Worm (Caenorhabditis elegans) whole organism, L4 larva: ENCODE data around the gene B0365.9.

Experiments used
- F10B5.3 ChIP-seq: sonication (generic microtip); optimal IDR thresholded peaks from 2 replicates; lab custom pipeline; 2016; ENCODE audit warnings: mild to moderate bottlenecking, missing genetic modification characterization, missing compliant biosample characterization
- F49E8.2 ChIP-seq: sonication (generic microtip); optimal IDR thresholded peaks from 2 replicates; lab custom pipeline; 2016; ENCODE audit warnings: missing compliant biosample characterization, mild to moderate bottlenecking, missing genetic modification characterization, borderline replicate concordance
- Y48G9A.11 ChIP-seq: fragments of 200-800 bp; sonication (Bioruptor generic); IDR thresholded peaks from 2 replicates; pipeline ENCODE4 v1.3.6; 2022; ENCODE audit warnings: missing genetic modification reagents, missing genetic modification characterization, missing compliant biosample characterization
- aha-1 ChIP-seq: fragments of 150-350 bp; peaks from one replicate; lab custom pipeline; 2014; ENCODE audit warnings: missing biosample characterization, missing genetic modification characterization
- ama-1 ChIP-seq: fragments of 150-350 bp; optimal IDR thresholded peaks from 2 replicates; lab custom pipeline; 2014; ENCODE audit warnings: inconsistent platforms, mixed read lengths
- ceh-20 ChIP-seq: fragments of 200-800 bp; sonication (Bioruptor generic); IDR thresholded peaks from 2 replicates; pipeline ENCODE4 v1.3.6; 2022; ENCODE audit warnings: missing genetic modification reagents, missing genetic modification characterization, missing compliant biosample characterization
- ceh-82 ChIP-seq: sonication (generic microtip); optimal IDR thresholded peaks from 2 replicates; lab custom pipeline; 2017; ENCODE audit warnings: missing biosample characterization, missing genetic modification characterization
- daf-19 ChIP-seq: fragments of 200-800 bp; sonication (Bioruptor generic); conservative IDR thresholded peaks from 2 replicates; pipeline ENCODE4 v1.3.6; 2022; ENCODE audit warnings: missing genetic modification characterization, missing compliant biosample characterization
- dmd-6 ChIP-seq: fragments of 200-800 bp; sonication (Bioruptor generic); IDR thresholded peaks from 2 replicates; pipeline ENCODE4 v1.3.6; 2022; ENCODE audit warnings: missing genetic modification reagents, missing genetic modification characterization, missing compliant biosample characterization
- duxl-1 ChIP-seq: sonication (generic microtip); optimal IDR thresholded peaks from 2 replicates; lab custom pipeline; 2016; ENCODE audit warnings: mild to moderate bottlenecking, missing genetic modification characterization, moderate library complexity, missing compliant biosample characterization; ENCODE audit not compliant: poor library complexity
- dve-1 ChIP-seq: sonication (generic microtip); optimal IDR thresholded peaks from 2 replicates; lab custom pipeline; 2017; ENCODE audit warnings: antibody characterized with exemption, mild to moderate bottlenecking, missing genetic modification characterization, missing compliant biosample characterization; ENCODE audit not compliant: insufficient read depth
- fos-1 ChIP-seq: fragments of 150-350 bp; optimal IDR thresholded peaks from 2 replicates; lab custom pipeline; 2014; ENCODE audit warnings: missing biosample characterization, missing genetic modification characterization
- gei-8 ChIP-seq: fragments of 200-800 bp; sonication (Bioruptor generic); optimal IDR thresholded peaks from 2 replicates; lab custom pipeline; 2018; ENCODE audit warnings: mild to moderate bottlenecking, missing genetic modification characterization, missing compliant biosample characterization
- hif-1 ChIP-seq, 2 experiments: sonication (generic microtip); optimal IDR thresholded peaks; 2 replicates each; lab custom pipeline; 2016 to 2017; ENCODE audit warnings: missing compliant biosample characterization in 2 of 2, missing genetic modification characterization in 2 of 2, missing genetic modification reagents in 2 of 2, missing genotype in 2 of 2, mild to moderate bottlenecking in 1 of 2
- jun-1 ChIP-seq: fragments of 150-350 bp; optimal IDR thresholded peaks from 2 replicates; lab custom pipeline; 2014; ENCODE audit warnings: missing biosample characterization, missing genetic modification reagents, missing genetic modification characterization
- lim-7 ChIP-seq: fragments of 200-800 bp; sonication (Bioruptor generic); IDR thresholded peaks from 2 replicates; pipeline ENCODE4 v1.3.6; 2022; ENCODE audit warnings: missing genetic modification characterization, missing compliant biosample characterization
- lin-15B ChIP-seq: fragments of 150-350 bp; sonication (generic microtip); optimal IDR thresholded peaks from 3 replicates; lab custom pipeline; 2014; ENCODE audit warnings: missing biosample characterization, missing genetic modification characterization
- lin-29 ChIP-seq: fragments of 200-800 bp; sonication (Bioruptor generic); IDR thresholded peaks from 2 replicates; pipeline ENCODE4 v1.3.6; 2022; ENCODE audit warnings: missing genetic modification reagents, missing genetic modification characterization, missing compliant biosample characterization
- mdl-1 ChIP-seq, 2 experiments: fragments of 150-350 bp in 1 of 2; sonication (generic microtip) in 1 of 2; optimal IDR thresholded peaks; 2 replicates each; lab custom pipeline; 2014 to 2017; ENCODE audit warnings: missing biosample characterization in 2 of 2, missing genetic modification characterization in 2 of 2
- mdt-29 ChIP-seq: fragments of 200-800 bp; sonication (Bioruptor generic); IDR thresholded peaks from 2 replicates; pipeline ENCODE4 v1.3.6; 2022; ENCODE audit warnings: missing genetic modification reagents, missing genetic modification characterization, missing compliant biosample characterization
- mxl-2 ChIP-seq: fragments of 200-800 bp; sonication (Bioruptor generic); conservative IDR thresholded peaks from 2 replicates; pipeline ENCODE4 v1.3.6; 2022; ENCODE audit warnings: missing genetic modification reagents, missing genetic modification characterization, missing compliant biosample characterization
- nhr-102 ChIP-seq: sonication (generic microtip); optimal IDR thresholded peaks from 2 replicates; lab custom pipeline; 2016; ENCODE audit warnings: mild to moderate bottlenecking, missing genetic modification characterization, moderate library complexity, missing compliant biosample characterization
- nhr-28 ChIP-seq: fragments of 150-350 bp; optimal IDR thresholded peaks from 2 replicates; lab custom pipeline; 2014; ENCODE audit warnings: missing biosample characterization, missing genetic modification characterization
- sdz-12 ChIP-seq: fragments of 200-800 bp; sonication (Bioruptor generic); optimal IDR thresholded peaks from 2 replicates; lab custom pipeline; 2018; ENCODE audit warnings: mild to moderate bottlenecking, missing genetic modification characterization, missing compliant biosample characterization
- snpc-1.2 ChIP-seq: fragments of 200-800 bp; sonication (Bioruptor generic); IDR thresholded peaks from 2 replicates; pipeline ENCODE4 v1.3.6; 2022; ENCODE audit warnings: missing genetic modification reagents, missing genetic modification characterization, missing compliant biosample characterization
- unc-130 ChIP-seq: sonication (generic microtip); optimal IDR thresholded peaks from 2 replicates; lab custom pipeline; 2016; ENCODE audit warnings: missing genetic modification reagents, missing genetic modification characterization, missing compliant biosample characterization
- unc-62 ChIP-seq, 3 experiments: fragments of 150-350 bp in 1 of 3; sonication (generic microtip); optimal IDR thresholded peaks in 2 of 3; peaks in 1 of 3; 1 replicate in 1 of 3; 2 replicates in 2 of 3; lab custom pipeline; 2014 to 2017; ENCODE audit warnings: missing biosample characterization in 3 of 3, missing genetic modification characterization in 3 of 3, missing genetic modification reagents in 3 of 3, missing genotype in 1 of 3
- ztf-11 ChIP-seq: fragments of 150-350 bp; optimal IDR thresholded peaks from 2 replicates; lab custom pipeline; 2014; ENCODE audit warnings: missing biosample characterization, missing genetic modification characterization

B0365.9 gene

ce11 chrV:13120097-13120496, 13.3 kb downstream of the B0365.9 start, which contains the start of gene max-1:
Gene max-1 (minus strand): TSS chrV:13120220.
- TF ChIP-seq ztf-11 (tag; lab: Kevin White, UChicago) (no peak), mdt-29 (GFP tag; lab: Robert Waterston, UW) (no peak), aha-1 (tag; lab: Kevin White, UChicago) (peak; percentile 21)

ce11 chrV:13116114-13116603, 17.2 kb downstream of the B0365.9 start, which contains the start of gene acly-2:
Gene acly-2 (plus strand): TSS chrV:13116488.
- peak; percentile 42 for TF ChIP-seq nhr-28
- TF ChIP-seq F10B5.3 (tag; lab: Kevin White, UChicago) = no peak
- no peak for TF ChIP-seq unc-130 (GFP tag; lab: Kevin White, UChicago)
- TF ChIP-seq dve-1 (tag; lab: Kevin White, UChicago) = no peak

- no peak for TF ChIP-seq Y48G9A.11 (GFP tag; lab: Robert Waterston, UW)
- TF ChIP-seq mxl-2 (GFP tag; lab: Robert Waterston, UW) = no peak
- peak in 1 of 2 experiments; percentile 65 for TF ChIP-seq unc-62 (GFP tag; optimal IDR thresholded peaks at IDR 0.05 in 1 of 2; lab: Kevin White, UChicago)
- no peak for TF ChIP-seq unc-62 (tag; optimal IDR thresholded peaks at IDR 0.05; lab: Kevin White, UChicago)
- no peak for TF ChIP-seq lin-29
Measured at ce11 chrV:13114552-13115237, 18.7 kb downstream of the B0365.9 start.

- peak in 1 of 2 experiments; percentile 91 for TF ChIP-seq unc-62 (GFP tag; optimal IDR thresholded peaks at IDR 0.05 in 1 of 2; lab: Kevin White, UChicago)
- TF ChIP-seq unc-62 (tag; optimal IDR thresholded peaks at IDR 0.05; lab: Kevin White, UChicago) = no peak
- TF ChIP-seq F49E8.2 (tag; lab: Kevin White, UChicago) = no peak
Measured at ce11 chrV:13112937-13113497, 20.3 kb downstream of the B0365.9 start.

- TF ChIP-seq snpc-1.2 (GFP tag; lab: Robert Waterston, UW) (no peak), dmd-6 (GFP tag; lab: Robert Waterston, UW) (no peak), aha-1 (tag; lab: Kevin White, UChicago) (peak; percentile 97), ceh-20 (GFP tag; lab: Robert Waterston, UW) (0 out of 2 replicates have a peak, but pooled peaks have one; percentile 23), mdl-1 (tag; optimal IDR thresholded peaks at IDR 0.05; lab: Kevin White, UChicago) (no peak), fos-1 (no peak)
Measured at ce11 chrV:13111599-13112191, 21.7 kb downstream of the B0365.9 start.

ce11 chrV:13105840-13106429, 27.4 kb downstream of the B0365.9 start:
- TF ChIP-seq daf-19 (GFP tag; lab: Robert Waterston, UW) = no peak
- TF ChIP-seq jun-1 (tag; lab: Kevin White, UChicago) = no peak
- TF ChIP-seq lin-15B (tag; lab: Kevin White, UChicago) = no peak
- no peak for TF ChIP-seq nhr-102
- TF ChIP-seq lim-7 (GFP tag; lab: Robert Waterston, UW) = no peak
- TF ChIP-seq Y48G9A.11 (GFP tag; lab: Robert Waterston, UW) = no peak
- TF ChIP-seq unc-62 (GFP tag; optimal IDR thresholded peaks at IDR 0.05 in 1 of 2; lab: Kevin White, UChicago) = peak in 1 of 2 experiments; percentile 84
- no peak for TF ChIP-seq unc-62 (tag; optimal IDR thresholded peaks at IDR 0.05; lab: Kevin White, UChicago)
- no peak for TF ChIP-seq unc-130 (GFP tag; lab: Kevin White, UChicago)
- no peak for TF ChIP-seq duxl-1 (tag; lab: Kevin White, UChicago)
- no peak for TF ChIP-seq ceh-82 (tag; lab: Kevin White, UChicago)
- TF ChIP-seq gei-8 = no peak
- no peak for TF ChIP-seq ama-1
- no peak for TF ChIP-seq sdz-12 (GFP tag; lab: Kevin White, UChicago)
- TF ChIP-seq dmd-6 (GFP tag; lab: Robert Waterston, UW) = peak; percentile 15; the same call in 1 of the 2 replicates
- no peak for TF ChIP-seq hif-1 (tag; optimal IDR thresholded peaks at IDR 0.05; lab: Kevin White, UChicago)
- TF ChIP-seq fos-1 = no peak
- TF ChIP-seq, all 104 proteins: peak for 2
